Fruit fly (Drosophila melanogaster): ENCODE results near the gene CG10254.

- peak; percentile 8 for TF ChIP-seq CG9705 (GFP tag; optimal IDR thresholded peaks at IDR 0.05)
- no peak for TF ChIP-seq lola (GFP tag; optimal IDR thresholded peaks at IDR 0.05)
- no peak for TF ChIP-seq dsf (GFP tag; optimal IDR thresholded peaks at IDR 0.05; ENCODE audit: borderline replicate concordance)
- TF ChIP-seq Hr78 (GFP tag; optimal IDR thresholded peaks at IDR 0.05), result no peak
- TF ChIP-seq brk (GFP tag; optimal IDR thresholded peaks at IDR 0.05), result peak; percentile 44
- peak; percentile 17 for TF ChIP-seq rgr (GFP tag; optimal IDR thresholded peaks at IDR 0.05)
- TF ChIP-seq dl (GFP tag; optimal IDR thresholded peaks at IDR 0.05; ENCODE audit: insufficient read depth in 1 of 2, partially characterized antibody in 2 of 2), result no peak
- TF ChIP-seq psq (GFP tag; optimal IDR thresholded peaks at IDR 0.05), result no peak
- peak; percentile 39 for TF ChIP-seq HLH106 (tag; optimal IDR thresholded peaks at IDR 0.05)
- no peak for TF ChIP-seq pan (optimal IDR thresholded peaks at IDR 0.05)
- no peak for TF ChIP-seq br (GFP tag; optimal IDR thresholded peaks at IDR 0.05)
- peak; percentile 41 for TF ChIP-seq h (GFP tag; optimal IDR thresholded peaks at IDR 0.05)
Measured at dm6 chr3R:23721936-23722335, 27.2 kb upstream of the CG10254 start.

Data from whole organism, wandering third instar larva.